Fruit fly (Drosophila melanogaster): ENCODE measurements around the gene CG43091.
A peak's percentile ranks its signal among the peaks of the same experiment; 100 is the strongest.

Gene CG43091

DNA sequence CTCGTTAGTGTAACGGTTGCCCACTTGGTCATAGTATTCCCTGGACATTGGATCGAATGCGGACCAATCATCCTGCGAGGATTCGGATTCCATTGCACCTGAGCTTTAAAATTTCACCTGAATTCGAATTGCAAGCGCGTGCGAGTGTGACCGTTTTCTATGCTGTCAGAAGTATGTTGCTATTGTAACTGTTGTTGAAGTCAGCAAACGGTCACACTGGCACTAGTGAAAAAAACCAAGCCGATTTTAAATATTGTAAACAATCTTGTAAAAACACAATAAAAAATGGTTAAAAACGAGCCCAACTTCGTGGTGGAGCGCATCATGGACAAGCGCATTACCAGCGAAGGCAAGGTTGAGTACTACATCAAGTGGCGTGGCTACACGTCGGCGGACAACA lies 23.1 kb downstream of the CG43091 start, which contains the start of the genes vret and HP1c (continued):
- TF ChIP-seq knrl (GFP tag; IDR thresholded peaks at IDR 0.05; ENCODE audit: partially characterized antibody) = no peak
- no peak for TF ChIP-seq Doc2 (GFP tag; IDR thresholded peaks at IDR 0.05)
- TF ChIP-seq Med (GFP tag) = peak; percentile 76
- no peak for TF ChIP-seq br (optimal IDR thresholded peaks at IDR 0.05)
- TF ChIP-seq CG10654 (GFP tag; optimal IDR thresholded peaks at IDR 0.05) = no peak
- no peak for TF ChIP-seq CG18764 (GFP tag; optimal IDR thresholded peaks at IDR 0.05)
- no peak for TF ChIP-seq PHDP (tag; optimal IDR thresholded peaks at IDR 0.05)
- TF ChIP-seq CG13296 (GFP tag; optimal IDR thresholded peaks at IDR 0.05) = no peak
- no peak for TF ChIP-seq lilli (GFP tag; optimal IDR thresholded peaks at IDR 0.05)
- no peak for TF ChIP-seq insv (GFP tag; optimal IDR thresholded peaks at IDR 0.05)
- TF ChIP-seq cwo (GFP tag; optimal IDR thresholded peaks at IDR 0.05) = no peak
- TF ChIP-seq fru (optimal IDR thresholded peaks at IDR 0.05) = no peak
- TF ChIP-seq tup (GFP tag; optimal IDR thresholded peaks at IDR 0.05) = no peak
- peak; percentile 36; the same call in 1 of the 2 replicates for TF ChIP-seq Dref (GFP tag; IDR thresholded peaks at IDR 0.05)
- TF ChIP-seq Ravus (GFP tag; IDR thresholded peaks at IDR 0.05) = no peak
- TF ChIP-seq CG15514 (GFP tag; optimal IDR thresholded peaks at IDR 0.05) = peak; percentile 40
- TF ChIP-seq eyg (GFP tag; optimal IDR thresholded peaks at IDR 0.05) = no peak
- TF ChIP-seq yki (optimal IDR thresholded peaks at IDR 0.05) = no peak
- TF ChIP-seq CG6854 (GFP tag; optimal IDR thresholded peaks at IDR 0.05) = no peak
- no peak for TF ChIP-seq CG8359 (GFP tag; optimal IDR thresholded peaks at IDR 0.05; ENCODE audit: borderline replicate concordance)
- TF ChIP-seq CG9609 (GFP tag; optimal IDR thresholded peaks at IDR 0.05) = no peak
- TF ChIP-seq CG8290 (GFP tag; optimal IDR thresholded peaks at IDR 0.05) = no peak
- no peak for TF ChIP-seq CG8290 (tag; optimal IDR thresholded peaks at IDR 0.05)
- no peak for TF ChIP-seq lov (optimal IDR thresholded peaks at IDR 0.05)
- no peak for TF ChIP-seq lov (GFP tag; IDR thresholded peaks at IDR 0.05)
- no peak for TF ChIP-seq CG10267 (tag; optimal IDR thresholded peaks at IDR 0.05)
- TF ChIP-seq CrebB (tag; optimal IDR thresholded peaks at IDR 0.05) = no peak
- peak; percentile 68 for TF ChIP-seq Aef1 (GFP tag; IDR thresholded peaks at IDR 0.05)
- TF ChIP-seq Nf-YA (GFP tag; IDR thresholded peaks at IDR 0.05) = no peak
- no peak for TF ChIP-seq CG12769 (tag; optimal IDR thresholded peaks at IDR 0.05)
- no peak for TF ChIP-seq aop (GFP tag; IDR thresholded peaks at IDR 0.05)
- TF ChIP-seq CG1603 (tag; optimal IDR thresholded peaks at IDR 0.05) = peak; percentile 97
- no peak for TF ChIP-seq D19B (GFP tag; optimal IDR thresholded peaks at IDR 0.05)
- TF ChIP-seq wdn (GFP tag; IDR thresholded peaks at IDR 0.05) = no peak
- TF ChIP-seq hbn (GFP tag; IDR thresholded peaks at IDR 0.05; ENCODE audit: partially characterized antibody) = no peak
- no peak for TF ChIP-seq az2 (GFP tag; optimal IDR thresholded peaks at IDR 0.05)
- no peak for TF ChIP-seq CG16863 (GFP tag; optimal IDR thresholded peaks at IDR 0.05)
- TF ChIP-seq CG15269 (tag; optimal IDR thresholded peaks at IDR 0.05) = no peak
- TF ChIP-seq CG14050 (GFP tag; IDR thresholded peaks at IDR 0.05) = no peak
- no peak for TF ChIP-seq Nf-YB (GFP tag; optimal IDR thresholded peaks at IDR 0.05)
- peak; percentile 32 for TF ChIP-seq HmgZ (tag; optimal IDR thresholded peaks at IDR 0.05)
- TF ChIP-seq CG11456 (GFP tag; IDR thresholded peaks at IDR 0.05) = no peak
- no peak for TF ChIP-seq kni (GFP tag; optimal IDR thresholded peaks at IDR 0.05)
- no peak for TF ChIP-seq CG6689 (GFP tag; IDR thresholded peaks at IDR 0.05)
- no peak for TF ChIP-seq CG12299 (tag; optimal IDR thresholded peaks at IDR 0.05)
- no peak for TF ChIP-seq CG8089 (GFP tag; optimal IDR thresholded peaks at IDR 0.05)
- TF ChIP-seq CG17802 (tag; optimal IDR thresholded peaks at IDR 0.05) = no peak
- no peak for TF ChIP-seq CG31388 (GFP tag; optimal IDR thresholded peaks at IDR 0.05)
- no peak for TF ChIP-seq CG2678 (tag; optimal IDR thresholded peaks at IDR 0.05)
- no peak for TF ChIP-seq Hr78 (GFP tag; optimal IDR thresholded peaks at IDR 0.05)
- TF ChIP-seq Ptx1 (GFP tag; IDR thresholded peaks at IDR 0.05) = no peak
- TF ChIP-seq pzg (GFP tag; optimal IDR thresholded peaks at IDR 0.05) = peak; percentile 78
- no peak for TF ChIP-seq slbo (GFP tag; IDR thresholded peaks at IDR 0.05)

All from whole organism, embryonic.